Worm (Caenorhabditis elegans) whole organism, L4 larva: Measurements from ENCODE around the gene srj-24.

ENCODE experiments used
- F44E2.7 ChIP-seq: fragments of 200-800 bp; sonication (Bioruptor generic); IDR thresholded peaks from 2 replicates; pipeline ENCODE4 v2.1.2; 2022; ENCODE audit warnings: missing genetic modification characterization, missing compliant biosample characterization
- Y5F2A.4 ChIP-seq: fragments of 200-800 bp; sonication (Bioruptor generic); optimal IDR thresholded peaks from 2 replicates; lab custom pipeline; 2018; ENCODE audit warnings: mild to moderate bottlenecking, missing genetic modification characterization, missing compliant biosample characterization
- arid-1 ChIP-seq: fragments of 200-800 bp; sonication (Bioruptor generic); conservative IDR thresholded peaks from 2 replicates; pipeline ENCODE4 v1.3.6; 2022; ENCODE audit warnings: missing genetic modification reagents, missing genetic modification characterization, missing compliant biosample characterization
- attf-4 ChIP-seq: sonication (generic microtip); optimal IDR thresholded peaks from 3 replicates; lab custom pipeline; 2017; ENCODE audit warnings: missing biosample characterization, missing genetic modification characterization
- ceh-20 ChIP-seq: fragments of 200-800 bp; sonication (Bioruptor generic); IDR thresholded peaks from 2 replicates; pipeline ENCODE4 v1.3.6; 2022; ENCODE audit warnings: missing genetic modification reagents, missing genetic modification characterization, missing compliant biosample characterization
- ceh-28 ChIP-seq: fragments of 150-350 bp; optimal IDR thresholded peaks from 2 replicates; lab custom pipeline; 2014; ENCODE audit warnings: missing biosample characterization, missing genetic modification reagents, missing genetic modification characterization
- ceh-32 ChIP-seq: sonication (generic microtip); optimal IDR thresholded peaks from 2 replicates; lab custom pipeline; 2016; ENCODE audit warnings: mild to moderate bottlenecking, missing genetic modification characterization, missing compliant biosample characterization; ENCODE audit not compliant: poor library complexity
- ceh-62 ChIP-seq: sonication (generic microtip); optimal IDR thresholded peaks from 2 replicates; lab custom pipeline; 2017; ENCODE audit warnings: missing biosample characterization, missing genetic modification characterization
- cey-2 ChIP-seq: sonication (generic microtip); optimal IDR thresholded peaks from 3 replicates; lab custom pipeline; 2017; ENCODE audit warnings: missing genetic modification characterization, mild to moderate bottlenecking, missing compliant biosample characterization, antibody characterized with exemption, borderline replicate concordance; ENCODE audit not compliant: insufficient read depth
- ctbp-1 ChIP-seq: fragments of 200-800 bp; sonication (Bioruptor generic); IDR thresholded peaks from 2 replicates; pipeline ENCODE4 v1.3.6; 2022; ENCODE audit warnings: missing genetic modification reagents, missing genetic modification characterization, missing compliant biosample characterization
- daf-8 ChIP-seq: fragments of 200-800 bp; sonication (Bioruptor generic); IDR thresholded peaks from 2 replicates; pipeline ENCODE4 v1.3.6; 2022; ENCODE audit warnings: missing genetic modification characterization, missing compliant biosample characterization
- dmd-6 ChIP-seq: fragments of 200-800 bp; sonication (Bioruptor generic); IDR thresholded peaks from 2 replicates; pipeline ENCODE4 v1.3.6; 2022; ENCODE audit warnings: missing genetic modification reagents, missing genetic modification characterization, missing compliant biosample characterization
- dmd-9 ChIP-seq: fragments of 200-800 bp; sonication (Bioruptor generic); IDR thresholded peaks from 2 replicates; pipeline ENCODE4 v1.3.6; 2022; ENCODE audit warnings: missing genetic modification reagents, missing genetic modification characterization, missing compliant biosample characterization
- dpl-1 ChIP-seq: fragments of 150-350 bp; optimal IDR thresholded peaks from 2 replicates; lab custom pipeline; 2014; ENCODE audit warnings: missing biosample characterization, missing genetic modification reagents, missing genetic modification characterization
- duxl-1 ChIP-seq: sonication (generic microtip); optimal IDR thresholded peaks from 2 replicates; lab custom pipeline; 2016; ENCODE audit warnings: mild to moderate bottlenecking, missing genetic modification characterization, moderate library complexity, missing compliant biosample characterization; ENCODE audit not compliant: poor library complexity
- egl-43 ChIP-seq: fragments of 200-800 bp; sonication (Bioruptor generic); IDR thresholded peaks from 2 replicates; pipeline ENCODE4 v1.3.6; 2022; ENCODE audit warnings: missing genetic modification reagents, missing genetic modification characterization, missing compliant biosample characterization
- fos-1 ChIP-seq: fragments of 150-350 bp; optimal IDR thresholded peaks from 2 replicates; lab custom pipeline; 2014; ENCODE audit warnings: missing biosample characterization, missing genetic modification characterization
- gei-8 ChIP-seq: fragments of 200-800 bp; sonication (Bioruptor generic); optimal IDR thresholded peaks from 2 replicates; lab custom pipeline; 2018; ENCODE audit warnings: mild to moderate bottlenecking, missing genetic modification characterization, missing compliant biosample characterization
- hif-1 ChIP-seq, 2 experiments: sonication (generic microtip); optimal IDR thresholded peaks; 2 replicates each; lab custom pipeline; 2016 to 2017; ENCODE audit warnings: missing compliant biosample characterization in 2 of 2, missing genetic modification characterization in 2 of 2, missing genetic modification reagents in 2 of 2, missing genotype in 2 of 2, mild to moderate bottlenecking in 1 of 2
- hlh-11 ChIP-seq: fragments of 200-800 bp; sonication (Bioruptor generic); optimal IDR thresholded peaks from 2 replicates; lab custom pipeline; 2018; ENCODE audit warnings: mild to moderate bottlenecking, missing genetic modification characterization, missing compliant biosample characterization
- hmg-1.1 ChIP-seq: fragments of 200-800 bp; sonication (Bioruptor generic); IDR thresholded peaks from 2 replicates; pipeline ENCODE4 v1.3.6; 2022; ENCODE audit warnings: missing genetic modification reagents, missing genetic modification characterization, missing compliant biosample characterization
- lim-7 ChIP-seq: fragments of 200-800 bp; sonication (Bioruptor generic); IDR thresholded peaks from 2 replicates; pipeline ENCODE4 v1.3.6; 2022; ENCODE audit warnings: missing genetic modification characterization, missing compliant biosample characterization
- lin-15B ChIP-seq: fragments of 150-350 bp; sonication (generic microtip); optimal IDR thresholded peaks from 3 replicates; lab custom pipeline; 2014; ENCODE audit warnings: missing biosample characterization, missing genetic modification characterization
- lin-38 ChIP-seq: fragments of 200-800 bp; sonication (Bioruptor generic); IDR thresholded peaks from 2 replicates; pipeline ENCODE4 v1.3.6; 2022; ENCODE audit warnings: missing genetic modification reagents, missing genetic modification characterization, missing compliant biosample characterization
- lir-3 ChIP-seq: sonication (generic microtip); optimal IDR thresholded peaks from 2 replicates; lab custom pipeline; 2016; ENCODE audit warnings: mild to moderate bottlenecking, missing genetic modification characterization, missing compliant biosample characterization
- madf-5 ChIP-seq, 2 experiments: fragments of 200-800 bp; sonication (Bioruptor generic); IDR thresholded peaks; 2 replicates each; pipeline ENCODE4 v1.3.6; 2022; ENCODE audit warnings: missing compliant biosample characterization in 2 of 2, missing genetic modification characterization in 2 of 2
- mdt-29 ChIP-seq: fragments of 200-800 bp; sonication (Bioruptor generic); IDR thresholded peaks from 2 replicates; pipeline ENCODE4 v1.3.6; 2022; ENCODE audit warnings: missing genetic modification reagents, missing genetic modification characterization, missing compliant biosample characterization
- mxl-3 ChIP-seq: fragments of 200-800 bp; sonication (Bioruptor generic); optimal IDR thresholded peaks from 2 replicates; lab custom pipeline; 2018; ENCODE audit warnings: mild to moderate bottlenecking, missing genetic modification characterization, missing compliant biosample characterization
- nhr-10 ChIP-seq: fragments of 150-350 bp; optimal IDR thresholded peaks from 2 replicates; lab custom pipeline; 2014; ENCODE audit warnings: missing biosample characterization, missing genetic modification characterization
- nhr-102 ChIP-seq: sonication (generic microtip); optimal IDR thresholded peaks from 2 replicates; lab custom pipeline; 2016; ENCODE audit warnings: mild to moderate bottlenecking, missing genetic modification characterization, moderate library complexity, missing compliant biosample characterization
- nhr-111 ChIP-seq: fragments of 200-800 bp; sonication (Bioruptor generic); optimal IDR thresholded peaks from 2 replicates; lab custom pipeline; 2018; ENCODE audit warnings: mild to moderate bottlenecking, missing genetic modification characterization, missing compliant biosample characterization
- nhr-237 ChIP-seq: sonication (generic microtip); optimal IDR thresholded peaks from 2 replicates; lab custom pipeline; 2017; ENCODE audit warnings: missing biosample characterization, missing genetic modification characterization
- nhr-48 ChIP-seq: sonication (generic microtip); optimal IDR thresholded peaks from 2 replicates; lab custom pipeline; 2016; ENCODE audit warnings: mild to moderate bottlenecking, missing genetic modification characterization, missing compliant biosample characterization
- nhr-76 ChIP-seq: fragments of 150-350 bp; optimal IDR thresholded peaks from 2 replicates; lab custom pipeline; 2014; ENCODE audit warnings: missing biosample characterization, missing genetic modification characterization
- nhr-77 ChIP-seq: fragments of 150-350 bp; optimal IDR thresholded peaks from 2 replicates; lab custom pipeline; 2014; ENCODE audit warnings: missing biosample characterization, missing genetic modification characterization
- pha-4 ChIP-seq, 2 experiments: fragments of 150-350 bp in 1 of 2; fragments of 200-800 bp in 1 of 2; sonication (Bioruptor generic) in 1 of 2; IDR thresholded peaks in 1 of 2; optimal IDR thresholded peaks in 1 of 2; 2 replicates each; pipeline versions ENCODE4 v1.3.6 to Lab custom; 2014 to 2022; ENCODE audit warnings: missing genetic modification characterization in 2 of 2, missing genetic modification reagents in 2 of 2, missing biosample characterization in 1 of 2, missing compliant biosample characterization in 1 of 2
- rbr-2 ChIP-seq: sonication (generic microtip); optimal IDR thresholded peaks from 2 replicates; lab custom pipeline; 2016; ENCODE audit warnings: missing genotype, missing genetic modification characterization, missing compliant biosample characterization
- skn-1 ChIP-seq: fragments of 150-350 bp; optimal IDR thresholded peaks from 2 replicates; lab custom pipeline; 2014; ENCODE audit warnings: missing biosample characterization, missing genetic modification characterization
- snpc-1.2 ChIP-seq: fragments of 200-800 bp; sonication (Bioruptor generic); IDR thresholded peaks from 2 replicates; pipeline ENCODE4 v1.3.6; 2022; ENCODE audit warnings: missing genetic modification reagents, missing genetic modification characterization, missing compliant biosample characterization
- snpc-4 ChIP-seq: fragments of 150-350 bp; optimal IDR thresholded peaks from 2 replicates; lab custom pipeline; 2014; ENCODE audit warnings: missing biosample characterization, missing genetic modification characterization
- vab-7 ChIP-seq: fragments of 200-800 bp; sonication (Bioruptor generic); IDR thresholded peaks from 2 replicates; pipeline ENCODE4 v1.3.6; 2022; ENCODE audit warnings: missing genetic modification reagents, missing genetic modification characterization, missing compliant biosample characterization
- zfp-2 ChIP-seq: sonication (generic microtip); optimal IDR thresholded peaks from 2 replicates; lab custom pipeline; 2016; ENCODE audit warnings: mild to moderate bottlenecking, missing genetic modification characterization, missing compliant biosample characterization
- zfp-3 ChIP-seq: fragments of 200-800 bp; sonication (Bioruptor generic); conservative IDR thresholded peaks from 2 replicates; pipeline ENCODE4 v1.3.6; 2022; ENCODE audit warnings: missing genetic modification reagents, missing genetic modification characterization, missing compliant biosample characterization
- zip-11 ChIP-seq: fragments of 200-800 bp; sonication (Bioruptor generic); IDR thresholded peaks from 2 replicates; pipeline ENCODE4 v1.3.6; 2022; ENCODE audit warnings: missing genetic modification characterization, missing compliant biosample characterization
- zip-2 ChIP-seq: fragments of 150-350 bp; optimal IDR thresholded peaks from 2 replicates; lab custom pipeline; 2014; ENCODE audit warnings: missing biosample characterization, missing genetic modification characterization

The srj-24 gene

DNA sequence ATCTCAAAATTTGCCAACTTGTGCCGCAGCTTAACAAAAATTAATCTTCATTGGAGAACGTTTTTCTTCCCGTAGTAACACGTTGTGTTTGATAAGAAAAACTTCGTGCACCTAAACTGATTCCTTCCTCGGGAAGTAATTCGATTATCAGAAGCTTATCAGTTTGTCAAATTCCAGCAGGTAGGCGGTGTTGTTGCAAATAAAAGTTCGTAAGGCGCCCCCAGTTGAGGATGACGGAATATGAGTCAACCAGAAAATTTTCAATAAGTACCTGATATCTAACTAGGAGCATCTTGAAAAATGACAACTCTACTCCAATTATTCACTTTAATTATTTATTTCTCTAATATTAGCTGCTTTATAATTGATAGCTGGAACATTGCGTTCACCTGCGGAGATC lies 3.1 kb upstream of the srj-24 start, which contains the start of gene C05E4.7:
Gene C05E4.7 (plus strand): TSS at position 301 of the 400 bp plus-strand sequence.
- TF ChIP-seq dmd-9 (GFP tag; lab: Robert Waterston, UW) (no peak), lir-3 (tag; lab: Kevin White, UChicago) (no peak), pha-4 (GFP tag; IDR thresholded peaks at IDR 0.05; lab: Robert Waterston, UW) (no peak), pha-4 (tag; optimal IDR thresholded peaks at IDR 0.05; lab: Kevin White, UChicago) (no peak), zip-2 (no peak), duxl-1 (tag; lab: Kevin White, UChicago) (no peak), hlh-11 (tag; lab: Kevin White, UChicago) (no peak), dpl-1 (GFP tag; lab: Kevin White, UChicago) (no peak), ceh-62 (tag; lab: Kevin White, UChicago) (no peak), nhr-77 (no peak), lin-15B (tag; lab: Kevin White, UChicago) (no peak), cey-2 (tag; lab: Kevin White, UChicago) (no peak), nhr-10 (tag; lab: Kevin White, UChicago) (no peak)
- TF ChIP-seq, all 104 proteins: peak for 0

DNA sequence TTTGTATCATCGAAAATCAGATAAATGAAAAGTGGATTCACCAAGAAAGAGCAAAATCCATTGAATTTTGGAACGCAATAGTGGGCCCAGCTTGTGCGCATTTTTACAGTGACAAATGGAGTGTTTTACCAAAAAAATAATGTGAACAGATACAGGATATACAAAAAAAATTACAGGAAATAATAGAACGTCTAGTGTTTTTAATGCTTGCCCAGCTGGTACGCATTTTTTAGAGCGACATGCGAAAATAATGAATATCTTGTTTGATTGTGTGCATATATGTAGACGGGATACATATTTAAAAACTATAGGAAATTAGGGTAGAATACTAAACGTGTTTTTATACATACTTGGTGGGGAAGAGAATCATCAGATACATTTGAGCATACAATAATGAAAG lies 2.5 kb downstream of the srj-24 start, which contains the start of gene srj-25:
Gene srj-25 (minus strand): TSS at position 101 of the 400 bp plus-strand sequence.
- TF ChIP-seq pha-4 (GFP tag; IDR thresholded peaks at IDR 0.05; lab: Robert Waterston, UW) (no peak), pha-4 (tag; optimal IDR thresholded peaks at IDR 0.05; lab: Kevin White, UChicago) (no peak), ceh-20 (no peak), ctbp-1 (GFP tag; lab: Robert Waterston, UW) (no peak), F44E2.7 (GFP tag; lab: Robert Waterston, UW) (no peak), cey-2 (tag; lab: Kevin White, UChicago) (no peak), egl-43 (GFP tag; lab: Robert Waterston, UW) (no peak), lim-7 (GFP tag; lab: Robert Waterston, UW) (no peak), rbr-2 (tag; lab: Kevin White, UChicago) (no peak), mxl-3 (no peak), nhr-48 (no peak), mdt-29 (GFP tag; lab: Robert Waterston, UW) (no peak), nhr-102 (tag; lab: Kevin White, UChicago) (no peak), lin-38 (GFP tag; lab: Robert Waterston, UW) (no peak), zfp-2 (tag; lab: Kevin White, UChicago) (no peak), Y5F2A.4 (GFP tag; lab: Kevin White, UChicago) (no peak), dmd-9 (GFP tag; lab: Robert Waterston, UW) (no peak)

DNA sequence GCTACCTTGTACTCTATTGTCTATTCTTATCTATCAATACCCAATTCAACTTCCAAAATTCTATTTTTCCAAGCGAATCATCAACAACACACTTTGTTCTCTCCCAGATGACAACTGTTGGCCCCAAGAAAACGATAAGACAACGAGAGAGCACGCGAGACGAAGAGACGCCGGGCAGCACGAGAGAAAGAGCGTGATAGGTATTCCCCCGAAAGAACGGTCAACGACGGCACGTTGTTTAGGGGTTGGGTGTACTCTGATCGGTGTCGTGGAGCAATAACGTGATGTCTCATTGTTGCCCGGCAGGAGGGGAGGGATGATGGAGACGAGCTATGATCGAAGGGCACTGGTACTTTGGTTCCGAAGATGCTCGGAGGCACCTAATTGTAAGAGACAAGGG lies 7.3 kb downstream of the srj-24 start:
- TF ChIP-seq daf-8 (no peak), duxl-1 (tag; lab: Kevin White, UChicago) (peak; percentile 73), hlh-11 (tag; lab: Kevin White, UChicago) (peak; percentile 99), hmg-1.1 (GFP tag; lab: Robert Waterston, UW) (peak; percentile 71), skn-1 (tag; lab: Kevin White, UChicago) (no peak), fos-1 (tag; lab: Kevin White, UChicago) (peak; percentile 67), Y5F2A.4 (GFP tag; lab: Kevin White, UChicago) (no peak), ceh-62 (tag; lab: Kevin White, UChicago) (no peak), F44E2.7 (GFP tag; lab: Robert Waterston, UW) (no peak), nhr-10 (tag; lab: Kevin White, UChicago) (peak; percentile 97), ceh-32 (tag; lab: Kevin White, UChicago) (no peak), nhr-237 (tag; lab: Kevin White, UChicago) (no peak), attf-4 (tag; lab: Kevin White, UChicago) (no peak), vab-7 (no peak), madf-5 (GFP tag; IDR thresholded peaks at IDR 0.05; lab: Robert Waterston, UW) (no peak), arid-1 (GFP tag; lab: Robert Waterston, UW) (no peak), dmd-6 (GFP tag; lab: Robert Waterston, UW) (peak; percentile 98), dmd-9 (GFP tag; lab: Robert Waterston, UW) (no peak), nhr-76 (tag; lab: Kevin White, UChicago) (no peak), egl-43 (GFP tag; lab: Robert Waterston, UW) (peak; percentile 65; the same call in 1 of the 2 replicates), lin-38 (GFP tag; lab: Robert Waterston, UW) (peak; percentile 42), cey-2 (tag; lab: Kevin White, UChicago) (no peak), ceh-28 (tag; lab: Kevin White, UChicago) (no peak), zip-11 (GFP tag; lab: Robert Waterston, UW) (no peak), gei-8 (GFP tag; lab: Kevin White, UChicago) (peak; percentile 88), hif-1 (tag; optimal IDR thresholded peaks at IDR 0.05; lab: Kevin White, UChicago) (peak; percentile 63 to 88), snpc-4 (tag; lab: Kevin White, UChicago) (no peak), nhr-111 (GFP tag; lab: Kevin White, UChicago) (peak; percentile 12), zfp-3 (GFP tag; lab: Robert Waterston, UW) (peak; percentile 88), snpc-1.2 (GFP tag; lab: Robert Waterston, UW) (no peak)
